Fruit fly (Drosophila melanogaster): ENCODE data around the gene CG15020.
A peak's percentile ranks its signal among the peaks of the same experiment; 100 is the strongest.

CG15020 gene

DNA sequence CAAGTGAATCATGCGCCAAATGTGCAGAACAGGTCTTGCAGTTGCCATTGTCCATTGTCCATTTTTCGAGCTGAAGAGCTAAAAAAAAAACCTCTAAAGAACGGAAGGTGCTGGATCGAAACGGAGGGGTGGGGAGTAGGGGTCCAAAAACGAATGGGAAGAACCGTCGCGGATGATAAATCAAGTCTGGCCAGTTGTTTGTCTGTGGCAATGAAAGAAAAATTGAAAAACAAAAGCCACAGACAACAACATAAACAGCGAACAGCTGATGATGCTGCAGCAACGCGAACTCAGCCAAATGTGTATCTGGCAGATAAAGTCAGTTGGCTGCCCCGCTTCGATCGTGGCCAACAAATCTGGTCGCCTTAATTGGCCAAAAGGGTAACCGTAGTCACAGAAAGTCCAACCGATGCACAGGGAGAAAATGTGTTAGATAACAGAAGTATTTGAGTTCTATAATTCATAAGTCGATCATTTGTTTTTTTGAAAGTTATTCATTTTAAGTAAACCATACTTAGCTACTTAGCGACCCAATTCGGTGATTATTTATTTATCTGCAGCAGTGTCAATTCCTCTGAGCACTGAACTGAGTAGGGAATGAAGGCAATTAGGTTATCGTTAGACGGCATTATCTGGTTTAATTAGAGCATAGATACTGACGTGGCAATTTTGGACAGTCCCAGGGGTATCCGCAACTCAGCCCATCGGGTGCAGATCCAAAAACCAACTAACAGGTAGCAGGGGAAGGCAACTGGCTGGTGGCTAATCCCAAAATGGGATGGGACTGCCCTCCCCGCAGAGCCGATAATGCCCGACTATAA, 12.9 kb upstream of the CG15020 start:
- TF ChIP-seq H15 (GFP tag; IDR thresholded peaks at IDR 0.05) (no peak), CG4282 (GFP tag; optimal IDR thresholded peaks at IDR 0.05) (no peak), Side (GFP tag; optimal IDR thresholded peaks at IDR 0.05) (no peak), CG15479 (GFP tag; optimal IDR thresholded peaks at IDR 0.05) (peak; percentile 70), Abd-B (GFP tag; optimal IDR thresholded peaks at IDR 0.05) (no peak), CG18619 (GFP tag; optimal IDR thresholded peaks at IDR 0.05) (no peak), fd64A (GFP tag; optimal IDR thresholded peaks at IDR 0.05) (no peak), CG3407 (GFP tag; optimal IDR thresholded peaks at IDR 0.05) (no peak), B-H1 (GFP tag; IDR thresholded peaks at IDR 0.05) (no peak), CG17186 (GFP tag; optimal IDR thresholded peaks at IDR 0.05) (no peak), CG10959 (GFP tag; IDR thresholded peaks at IDR 0.05) (no peak), CG10462 (GFP tag; optimal IDR thresholded peaks at IDR 0.05) (no peak), emc (GFP tag; optimal IDR thresholded peaks at IDR 0.05) (no peak), CG12299 (tag; optimal IDR thresholded peaks at IDR 0.05) (no peak), crp (GFP tag; optimal IDR thresholded peaks at IDR 0.05) (peak in 1 of 2 experiments; percentile 0), zen (tag; optimal IDR thresholded peaks at IDR 0.05) (peak; percentile 93), eyg (GFP tag; optimal IDR thresholded peaks at IDR 0.05) (no peak), Ets97D (GFP tag; optimal IDR thresholded peaks at IDR 0.05) (no peak), CG1024 (GFP tag; IDR thresholded peaks at IDR 0.05) (no peak), dimm (GFP tag; IDR thresholded peaks at IDR 0.05) (no peak), cas (GFP tag; IDR thresholded peaks at IDR 0.05) (no peak), CG1832 (GFP tag; optimal IDR thresholded peaks at IDR 0.05) (no peak), fd3F (GFP tag; optimal IDR thresholded peaks at IDR 0.05) (no peak), Max (GFP tag; optimal IDR thresholded peaks at IDR 0.05) (no peak), nerfin-1 (tag; optimal IDR thresholded peaks at IDR 0.05) (no peak), CG10147 (GFP tag; optimal IDR thresholded peaks at IDR 0.05) (no peak), esg (GFP tag; conservative IDR thresholded peaks at IDR 0.05) (no peak), E2f1 (GFP tag; IDR thresholded peaks at IDR 0.05) (no peak), CG9876 (GFP tag; optimal IDR thresholded peaks at IDR 0.05) (no peak), CG7556 (GFP tag; optimal IDR thresholded peaks at IDR 0.05) (no peak), CG10267 (tag; optimal IDR thresholded peaks at IDR 0.05) (no peak), CG4360 (GFP tag; IDR thresholded peaks at IDR 0.05) (0 out of 2 replicates have a peak, but pooled peaks have one; percentile 16), BEAF-32 (GFP tag; optimal IDR thresholded peaks at IDR 0.05) (no peak), Chrac-16 (GFP tag; optimal IDR thresholded peaks at IDR 0.05) (no peak), usp (GFP tag; optimal IDR thresholded peaks at IDR 0.05) (no peak), CG2875 (GFP tag; optimal IDR thresholded peaks at IDR 0.05) (no peak), CG3065 (GFP tag; optimal IDR thresholded peaks at IDR 0.05) (no peak), crol (GFP tag; IDR thresholded peaks at IDR 0.05) (no peak), CG8924 (tag; optimal IDR thresholded peaks at IDR 0.05) (no peak), Dbx (GFP tag; IDR thresholded peaks at IDR 0.05) (no peak), prd (optimal IDR thresholded peaks at IDR 0.05) (no peak), prd (GFP tag; IDR thresholded peaks at IDR 0.05) (0 out of 3 replicates have a peak, but pooled peaks have one; percentile 22), lov (optimal IDR thresholded peaks at IDR 0.05) (no peak), lov (GFP tag; IDR thresholded peaks at IDR 0.05) (no peak), CG15011 (GFP tag; optimal IDR thresholded peaks at IDR 0.05) (no peak), Lhr (GFP tag; optimal IDR thresholded peaks at IDR 0.05) (no peak), CG11456 (GFP tag; IDR thresholded peaks at IDR 0.05) (no peak), CG10321 (GFP tag; IDR thresholded peaks at IDR 0.05) (no peak), chif (GFP tag; optimal IDR thresholded peaks at IDR 0.05) (no peak), sr (GFP tag; IDR thresholded peaks at IDR 0.05) (no peak), sens (GFP tag) (peak; percentile 77)

Measured in whole organism, embryonic.